Worm (Caenorhabditis elegans): Measurements from ENCODE around the gene slcf-1.
A peak's percentile ranks its signal among the peaks of the same experiment; 100 is the strongest.

Gene slcf-1

ce11 chrX:10555189-10555964, 26.3 kb downstream of the slcf-1 start, which contains the start of gene syd-2 (continued):
- no peak for TF ChIP-seq nhr-25 (tag; optimal IDR thresholded peaks at IDR 0.05)
- TF ChIP-seq ztf-4 (tag; optimal IDR thresholded peaks at IDR 0.05), result no peak
- no peak for TF ChIP-seq dmd-4 (tag; optimal IDR thresholded peaks at IDR 0.05)
- peak; percentile 20 for TF ChIP-seq nhr-77 (tag; optimal IDR thresholded peaks at IDR 0.05)
- peak; percentile 44 for TF ChIP-seq unc-55 (GFP tag; optimal IDR thresholded peaks at IDR 0.05)
- TF ChIP-seq sma-3 (GFP tag; optimal IDR thresholded peaks at IDR 0.05), result peak; percentile 33
- TF ChIP-seq blmp-1 (tag; optimal IDR thresholded peaks at IDR 0.05; ENCODE audit: insufficient read depth), result peak; percentile 22
- peak; percentile 51 for TF ChIP-seq nhr-11 (tag; optimal IDR thresholded peaks at IDR 0.05)
- TF ChIP-seq ceh-16 (tag; optimal IDR thresholded peaks at IDR 0.05), result peak; percentile 54
- TF ChIP-seq mbf-1 (tag; optimal IDR thresholded peaks at IDR 0.05), result no peak
- peak; percentile 67 for TF ChIP-seq mab-5 (tag; optimal IDR thresholded peaks at IDR 0.05)
- TF ChIP-seq nhr-6 (tag; optimal IDR thresholded peaks at IDR 0.05), result peak; percentile 18

ce11 chrX:10556764-10557163, 27.7 kb downstream of the slcf-1 start:
- TF ChIP-seq ztf-4 (tag; optimal IDR thresholded peaks at IDR 0.05) (no peak), ceh-16 (tag; optimal IDR thresholded peaks at IDR 0.05) (no peak), F13H6.1 (tag; optimal IDR thresholded peaks at IDR 0.05) (no peak), peb-1 (tag; optimal IDR thresholded peaks at IDR 0.05) (no peak), nhr-25 (tag; optimal IDR thresholded peaks at IDR 0.05) (no peak), sem-4 (tag; optimal IDR thresholded peaks at IDR 0.05) (no peak), lin-13 (GFP tag; optimal IDR thresholded peaks at IDR 0.05) (no peak), R02D3.7 (tag; optimal IDR thresholded peaks at IDR 0.05) (no peak), snpc-4 (tag; optimal IDR thresholded peaks at IDR 0.05) (no peak), lin-39 (tag; optimal IDR thresholded peaks at IDR 0.05) (no peak), skn-1 (tag; optimal IDR thresholded peaks at IDR 0.05) (no peak), ztf-11 (tag; optimal IDR thresholded peaks at IDR 0.05) (no peak), Y55F3AM.14 (GFP tag; optimal IDR thresholded peaks at IDR 0.05) (no peak), ZK546.5 (tag; optimal IDR thresholded peaks at IDR 0.05) (no peak), crh-2 (tag; optimal IDR thresholded peaks at IDR 0.05) (no peak), unc-62 (GFP tag; optimal IDR thresholded peaks at IDR 0.05) (no peak), ama-1 (optimal IDR thresholded peaks at IDR 0.05) (no peak), dmd-4 (tag; optimal IDR thresholded peaks at IDR 0.05) (no peak), nhr-6 (tag; optimal IDR thresholded peaks at IDR 0.05) (no peak)

ce11 chrX:10559203-10559602, 30.1 kb downstream of the slcf-1 start, which contains the start of gene F59F5.7:
Gene F59F5.7, plus strand, starts transcription at chrX:10559503.
- TF ChIP-seq nhr-6 (tag; optimal IDR thresholded peaks at IDR 0.05) (no peak), sma-9 (GFP tag; optimal IDR thresholded peaks at IDR 0.05) (no peak), sma-9 (tag; optimal IDR thresholded peaks at IDR 0.05) (no peak), zag-1 (tag; optimal IDR thresholded peaks at IDR 0.05) (no peak), ZK546.5 (tag; optimal IDR thresholded peaks at IDR 0.05) (no peak), ztf-11 (tag; optimal IDR thresholded peaks at IDR 0.05) (no peak), nhr-11 (tag; optimal IDR thresholded peaks at IDR 0.05) (no peak), nhr-12 (tag; optimal IDR thresholded peaks at IDR 0.05) (no peak)

ce11 chrX:10566775-10567174, 37.7 kb downstream of the slcf-1 start:
- TF ChIP-seq elt-1 (tag; optimal IDR thresholded peaks at IDR 0.05) (no peak), ztf-4 (tag; optimal IDR thresholded peaks at IDR 0.05) (no peak), unc-39 (tag; optimal IDR thresholded peaks at IDR 0.05) (no peak), gmeb-1 (tag; optimal IDR thresholded peaks at IDR 0.05) (peak; percentile 48), unc-55 (GFP tag; optimal IDR thresholded peaks at IDR 0.05) (peak; percentile 74), lin-39 (tag; optimal IDR thresholded peaks at IDR 0.05) (no peak), nhr-25 (tag; optimal IDR thresholded peaks at IDR 0.05) (no peak), nhr-237 (tag; optimal IDR thresholded peaks at IDR 0.05) (no peak), snpc-4 (tag; optimal IDR thresholded peaks at IDR 0.05) (no peak), elt-3 (tag; optimal IDR thresholded peaks at IDR 0.05) (no peak), Y55F3AM.14 (GFP tag; optimal IDR thresholded peaks at IDR 0.05) (no peak), nhr-10 (tag; optimal IDR thresholded peaks at IDR 0.05) (no peak), nhr-6 (tag; optimal IDR thresholded peaks at IDR 0.05) (no peak), alr-1 (tag; optimal IDR thresholded peaks at IDR 0.05) (no peak), nhr-23 (tag; optimal IDR thresholded peaks at IDR 0.05) (no peak), lsy-2 (tag; optimal IDR thresholded peaks at IDR 0.05) (peak in 1 of 2 experiments; percentile 54), fos-1 (tag; optimal IDR thresholded peaks at IDR 0.05) (peak; percentile 56), ama-1 (optimal IDR thresholded peaks at IDR 0.05) (no peak), aly-2 (tag; optimal IDR thresholded peaks at IDR 0.05) (no peak), mdl-1 (tag; optimal IDR thresholded peaks at IDR 0.05) (no peak), lin-13 (GFP tag; optimal IDR thresholded peaks at IDR 0.05) (peak; percentile 9), peb-1 (tag; optimal IDR thresholded peaks at IDR 0.05) (no peak), ztf-11 (tag; optimal IDR thresholded peaks at IDR 0.05) (no peak), nhr-12 (tag; optimal IDR thresholded peaks at IDR 0.05) (no peak), nhr-77 (tag; optimal IDR thresholded peaks at IDR 0.05) (no peak), nhr-11 (tag; optimal IDR thresholded peaks at IDR 0.05) (no peak), F13H6.1 (tag; optimal IDR thresholded peaks at IDR 0.05) (peak; percentile 7), sma-3 (GFP tag; optimal IDR thresholded peaks at IDR 0.05) (no peak), mbf-1 (tag; optimal IDR thresholded peaks at IDR 0.05) (no peak), C34F6.9 (tag; optimal IDR thresholded peaks at IDR 0.05) (peak; percentile 33), skn-1 (tag; optimal IDR thresholded peaks at IDR 0.05) (no peak), unc-62 (GFP tag; optimal IDR thresholded peaks at IDR 0.05) (no peak), lin-11 (tag; optimal IDR thresholded peaks at IDR 0.05) (no peak), sma-9 (GFP tag; optimal IDR thresholded peaks at IDR 0.05) (peak; percentile 37), sma-9 (tag; optimal IDR thresholded peaks at IDR 0.05) (no peak)
